Worm (Caenorhabditis elegans): Measurements from ENCODE around the gene prk-1.

prk-1 gene

DNA sequence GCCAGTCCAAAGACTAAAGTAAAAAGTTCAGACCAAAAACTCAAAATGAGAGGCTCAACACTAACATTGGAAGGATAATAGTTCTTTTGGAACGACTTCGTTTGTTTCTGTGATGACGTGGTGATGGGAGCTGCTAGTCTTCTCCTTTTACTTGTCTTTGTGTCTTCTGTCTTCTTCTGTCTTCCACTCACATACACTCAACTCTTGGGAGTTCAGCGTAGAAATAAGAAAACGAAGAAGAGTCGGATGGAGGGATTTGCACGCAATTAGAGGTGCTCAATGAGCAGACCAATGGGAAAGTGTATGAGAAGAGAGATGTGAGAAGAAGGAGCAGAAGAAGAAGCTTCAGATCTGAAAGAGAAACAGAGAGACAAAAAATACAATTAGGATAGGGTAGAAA is 22.1 kb downstream of the prk-1 start:
- TF ChIP-seq unc-42 (tag; optimal IDR thresholded peaks at IDR 0.05) (peak; percentile 29), ceh-45 (GFP tag; IDR thresholded peaks at IDR 0.05) (no peak)

DNA sequence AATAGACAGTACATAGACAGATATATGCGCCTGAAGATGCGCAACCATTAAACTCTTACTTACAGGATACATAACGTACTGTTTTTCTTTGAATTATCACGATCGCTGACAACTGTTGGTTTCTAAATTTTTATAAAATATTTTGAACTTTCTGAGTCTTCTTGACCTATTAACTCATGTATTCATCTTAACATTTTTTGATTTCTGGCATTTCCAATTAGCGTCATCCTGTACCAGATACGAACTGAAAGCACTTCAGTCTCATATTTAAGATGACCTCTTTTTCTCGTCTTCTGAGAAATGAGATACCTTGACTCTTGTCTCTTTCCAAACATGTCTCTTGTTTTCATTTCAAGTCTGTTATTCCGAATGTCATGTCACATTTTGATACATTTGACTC is 23.8 kb downstream of the prk-1 start:
- TF ChIP-seq unc-3 (GFP tag; conservative IDR thresholded peaks at IDR 0.05) (no peak), unc-3 (tag; optimal IDR thresholded peaks at IDR 0.05) (no peak), hlh-6 (tag; optimal IDR thresholded peaks at IDR 0.05) (no peak), ceh-34 (tag; optimal IDR thresholded peaks at IDR 0.05) (no peak), che-1 (tag; optimal IDR thresholded peaks at IDR 0.05) (no peak), pqm-1 (tag; optimal IDR thresholded peaks at IDR 0.05) (no peak), ceh-31 (tag; optimal IDR thresholded peaks at IDR 0.05) (no peak), dve-1 (tag; optimal IDR thresholded peaks at IDR 0.05) (no peak), rnt-1 (tag; optimal IDR thresholded peaks at IDR 0.05) (no peak), ztf-16 (tag; optimal IDR thresholded peaks at IDR 0.05) (no peak), pax-1 (tag; optimal IDR thresholded peaks at IDR 0.05) (no peak), zip-5 (tag; optimal IDR thresholded peaks at IDR 0.05) (no peak), tbx-7 (tag; optimal IDR thresholded peaks at IDR 0.05) (no peak), unc-42 (tag; optimal IDR thresholded peaks at IDR 0.05) (no peak), ceh-14 (tag; optimal IDR thresholded peaks at IDR 0.05) (no peak), npax-4 (tag; optimal IDR thresholded peaks at IDR 0.05) (no peak), ceh-9 (tag; optimal IDR thresholded peaks at IDR 0.05) (no peak)

DNA sequence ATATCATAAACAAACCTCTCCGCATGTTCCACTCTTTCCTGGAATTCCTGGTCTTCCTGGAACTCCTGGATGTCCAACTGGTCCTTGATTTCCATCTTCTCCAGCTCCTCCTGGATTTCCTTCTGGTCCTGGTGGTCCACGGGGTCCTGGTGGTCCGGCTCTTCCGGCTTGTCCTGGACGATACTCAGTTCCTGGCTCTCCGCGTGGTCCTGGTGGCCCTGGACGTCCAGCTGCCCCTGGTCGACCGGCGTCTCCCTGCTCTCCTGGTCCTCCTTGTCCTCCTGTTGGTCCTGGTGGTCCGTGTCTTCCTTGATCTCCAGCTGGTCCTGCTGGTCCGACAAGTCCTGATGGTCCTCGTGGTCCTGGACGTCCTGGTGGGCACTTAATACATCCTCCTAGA is 29.8 kb downstream of the prk-1 start:
- TF ChIP-seq ceh-24 (tag; optimal IDR thresholded peaks at IDR 0.05), result no peak
- TF ChIP-seq che-1 (tag; optimal IDR thresholded peaks at IDR 0.05), result no peak
- TF ChIP-seq sox-2 (GFP tag; IDR thresholded peaks at IDR 0.05), result no peak
- TF ChIP-seq ceh-6 (GFP tag; optimal IDR thresholded peaks at IDR 0.05), result no peak
- no peak for TF ChIP-seq nfya-1 (tag; optimal IDR thresholded peaks at IDR 0.05)
- no peak for TF ChIP-seq pat-9 (tag; optimal IDR thresholded peaks at IDR 0.05)
- no peak for TF ChIP-seq hlh-15 (tag; optimal IDR thresholded peaks at IDR 0.05)
- TF ChIP-seq fkh-10 (GFP tag; optimal IDR thresholded peaks at IDR 0.05), result no peak

DNA sequence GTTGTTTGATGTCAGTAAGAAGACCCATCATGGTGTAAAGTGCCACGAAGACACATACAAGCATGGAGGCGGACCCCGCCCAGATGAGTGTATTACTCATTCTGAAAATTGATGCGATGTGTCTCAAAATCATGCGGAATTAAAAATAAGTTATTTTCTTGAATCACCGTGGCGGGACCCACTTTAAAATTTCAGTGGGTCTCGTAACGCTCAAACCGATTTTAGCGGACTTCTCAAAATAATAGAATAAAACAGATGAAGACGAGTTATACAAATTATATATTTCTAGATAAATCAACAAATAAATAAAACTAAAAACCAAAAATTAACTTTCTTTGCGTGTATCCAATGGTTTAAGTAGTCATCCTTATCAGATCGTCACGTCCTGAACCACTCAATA is 30.5 kb downstream of the prk-1 start, which contains the start of gene col-8:
Gene col-8, minus strand, starts transcription at position 101 of the 400 bp plus-strand sequence.
- TF ChIP-seq dmd-4 (tag; optimal IDR thresholded peaks at IDR 0.05; ENCODE audit: borderline replicate concordance), result no peak
- TF ChIP-seq hlh-8 (tag; optimal IDR thresholded peaks at IDR 0.05), result no peak
- TF ChIP-seq hlh-6 (tag; optimal IDR thresholded peaks at IDR 0.05), result no peak
- TF ChIP-seq unc-3 (GFP tag; conservative IDR thresholded peaks at IDR 0.05), result no peak
- no peak for TF ChIP-seq unc-3 (tag; optimal IDR thresholded peaks at IDR 0.05)
- TF ChIP-seq eyg-1 (tag; optimal IDR thresholded peaks at IDR 0.05), result no peak
- no peak for TF ChIP-seq F13H6.1 (tag; optimal IDR thresholded peaks at IDR 0.05)

DNA sequence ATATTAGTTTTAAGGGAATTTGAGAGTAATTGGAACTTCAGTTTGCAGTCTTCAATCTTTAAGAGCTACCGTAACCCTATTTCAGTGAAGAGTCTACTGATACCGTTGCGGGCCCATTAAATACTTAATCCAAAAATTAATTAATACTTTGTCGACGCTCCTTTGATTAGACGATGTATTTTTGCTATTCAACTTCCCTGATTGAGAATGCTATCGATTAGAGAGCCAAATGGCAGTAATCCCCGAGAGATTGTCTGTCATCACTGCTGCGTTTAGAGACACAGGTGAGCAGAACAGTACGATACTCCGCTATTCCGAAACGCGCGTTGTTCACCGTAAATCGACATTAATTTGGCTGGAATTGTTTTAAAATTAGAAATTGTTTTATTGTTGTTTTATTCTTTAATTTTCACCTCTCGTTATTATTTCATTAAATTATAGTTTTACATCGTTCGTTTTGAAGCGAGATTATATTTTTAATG is 31.2 kb downstream of the prk-1 start, which contains the start of gene rfl-1:
Gene rfl-1, plus strand, starts transcription at position 51 of the 482 bp plus-strand sequence.
- TF ChIP-seq elt-2 (tag; optimal IDR thresholded peaks at IDR 0.05), result no peak
- peak; percentile 6 for TF ChIP-seq ceh-48 (tag; optimal IDR thresholded peaks at IDR 0.05)
- TF ChIP-seq ceh-6 (GFP tag; optimal IDR thresholded peaks at IDR 0.05), result no peak
- peak; percentile 85 for TF ChIP-seq unc-42 (tag; optimal IDR thresholded peaks at IDR 0.05)
- TF ChIP-seq nfya-1 (tag; optimal IDR thresholded peaks at IDR 0.05), result peak; percentile 37
- TF ChIP-seq pax-1 (tag; optimal IDR thresholded peaks at IDR 0.05), result no peak
- TF ChIP-seq ceh-30 (tag; optimal IDR thresholded peaks at IDR 0.05), result no peak
- TF ChIP-seq hlh-13 (GFP tag; optimal IDR thresholded peaks at IDR 0.05), result no peak

DNA sequence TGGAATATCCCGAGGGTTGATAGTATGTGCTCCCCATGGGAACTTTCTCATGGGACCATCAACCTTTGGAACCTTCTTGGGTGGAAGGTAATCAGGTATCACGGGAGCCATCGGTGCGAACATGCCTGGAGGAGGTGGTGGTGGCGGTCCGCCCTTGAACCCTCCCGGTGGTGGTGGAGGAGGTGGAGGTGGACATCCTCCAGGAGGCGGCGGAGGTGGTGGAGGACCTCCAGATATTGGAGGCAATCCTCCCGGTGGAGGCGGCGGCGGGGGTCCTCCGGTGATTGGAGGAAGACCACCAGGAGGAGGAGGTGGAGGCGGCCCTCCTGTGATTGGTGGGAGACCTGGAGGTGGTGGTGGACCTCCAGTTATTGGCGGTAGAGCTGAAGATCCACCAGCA is 35.9 kb downstream of the prk-1 start:
- TF ChIP-seq nhr-11 (tag; optimal IDR thresholded peaks at IDR 0.05) (no peak), ceh-31 (tag; optimal IDR thresholded peaks at IDR 0.05) (no peak), elt-2 (tag; optimal IDR thresholded peaks at IDR 0.05) (no peak), rnt-1 (tag; optimal IDR thresholded peaks at IDR 0.05) (no peak), dve-1 (tag; optimal IDR thresholded peaks at IDR 0.05) (no peak), ceh-30 (tag; optimal IDR thresholded peaks at IDR 0.05) (no peak), unc-86 (tag; optimal IDR thresholded peaks at IDR 0.05) (no peak), pag-3 (tag; optimal IDR thresholded peaks at IDR 0.05; ENCODE audit: borderline replicate concordance) (no peak), fkh-6 (tag; optimal IDR thresholded peaks at IDR 0.05) (no peak), che-1 (tag; optimal IDR thresholded peaks at IDR 0.05) (no peak), unc-42 (tag; optimal IDR thresholded peaks at IDR 0.05) (no peak), fkh-10 (GFP tag; optimal IDR thresholded peaks at IDR 0.05) (no peak), ceh-2 (tag; optimal IDR thresholded peaks at IDR 0.05) (no peak), ceh-6 (GFP tag; optimal IDR thresholded peaks at IDR 0.05) (no peak), hlh-8 (tag; optimal IDR thresholded peaks at IDR 0.05) (no peak), madf-2 (tag; optimal IDR thresholded peaks at IDR 0.05) (no peak), unc-3 (GFP tag; conservative IDR thresholded peaks at IDR 0.05) (no peak), unc-3 (tag; optimal IDR thresholded peaks at IDR 0.05) (no peak), sdc-2 (tag; optimal IDR thresholded peaks at IDR 0.05) (no peak)

Measured in whole organism, late embryonic.